Fruit fly (Drosophila melanogaster) whole organism, embryonic: Measurements from ENCODE around the gene CG5793.
A peak's percentile ranks its signal among the peaks of the same experiment; 100 is the strongest.

Source experiments
- ATbp ChIP-seq: fragments of 200-800 bp; sonication (Bioruptor generic); optimal IDR thresholded peaks from 2 replicates; lab custom pipeline; 2017; ENCODE audit warnings: missing biosample characterization, mild to moderate bottlenecking, missing genetic modification characterization, missing genetic modification reagents
- BEAF-32 ChIP-seq: fragments of 200-800 bp; sonication (Bioruptor generic); optimal IDR thresholded peaks from 3 replicates; lab custom pipeline; 2017; ENCODE audit warnings: missing biosample characterization, missing genetic modification characterization, mild to moderate bottlenecking, moderate library complexity, missing genetic modification reagents
- Bgb ChIP-seq: fragments of 200-800 bp; sonication (Bioruptor generic); IDR thresholded peaks from 2 replicates; pipeline ENCODE4 v1.3.6; 2022; ENCODE audit warnings: missing biosample characterization, missing genetic modification characterization; ENCODE audit not compliant: partially characterized antibody
- CG10209 ChIP-seq: fragments of 200-800 bp; sonication (Bioruptor generic); optimal IDR thresholded peaks from 3 replicates; lab custom pipeline; 2017; ENCODE audit warnings: missing biosample characterization, mild to moderate bottlenecking, missing genetic modification characterization, missing genetic modification reagents
- CG10565 ChIP-seq: fragments of 200-800 bp; sonication (Bioruptor generic); optimal IDR thresholded peaks from 3 replicates; lab custom pipeline; 2016; ENCODE audit warnings: missing biosample characterization, mild to moderate bottlenecking, missing genetic modification characterization
- CG12391 ChIP-seq: fragments of 200-800 bp; sonication (Bioruptor generic); optimal IDR thresholded peaks from 3 replicates; lab custom pipeline; 2018; ENCODE audit warnings: missing biosample characterization, mild to moderate bottlenecking, missing genetic modification characterization, moderate library complexity
- CG12942 ChIP-seq: fragments of 200-800 bp; sonication (Bioruptor generic); optimal IDR thresholded peaks from 3 replicates; lab custom pipeline; 2016; ENCODE audit warnings: missing biosample characterization, missing genetic modification characterization
- CG13894 ChIP-seq: fragments of 200-800 bp; sonication (Bioruptor generic); optimal IDR thresholded peaks from 3 replicates; lab custom pipeline; 2018; ENCODE audit warnings: missing biosample characterization, mild to moderate bottlenecking, missing genetic modification characterization, moderate library complexity
- CG15269 ChIP-seq: fragments of 200-800 bp; sonication (Bioruptor generic); optimal IDR thresholded peaks from 2 replicates; lab custom pipeline; 2018; ENCODE audit warnings: missing biosample characterization, mild to moderate bottlenecking, missing genetic modification characterization, moderate library complexity
- CG1603 ChIP-seq: fragments of 200-800 bp; sonication (Bioruptor generic); optimal IDR thresholded peaks from 2 replicates; lab custom pipeline; 2019; ENCODE audit warnings: missing biosample characterization, mild to moderate bottlenecking, missing genetic modification characterization, moderate library complexity
- CG17186 ChIP-seq: fragments of 200-800 bp; sonication (Bioruptor generic); optimal IDR thresholded peaks from 3 replicates; lab custom pipeline; 2017; ENCODE audit warnings: missing biosample characterization, missing genetic modification reagents, missing genetic modification characterization
- CG2120 ChIP-seq: fragments of 200-800 bp; sonication (Bioruptor generic); optimal IDR thresholded peaks from 3 replicates; lab custom pipeline; 2016; ENCODE audit warnings: missing biosample characterization, missing genetic modification characterization
- CG2199 ChIP-seq: fragments of 200-800 bp; sonication (Bioruptor generic); IDR thresholded peaks from 3 replicates; pipeline ENCODE4 v1.3.6; 2022; ENCODE audit warnings: missing biosample characterization, missing genetic modification characterization
- CG33557 ChIP-seq: fragments of 200-800 bp; sonication (Bioruptor generic); optimal IDR thresholded peaks from 2 replicates; lab custom pipeline; 2019; ENCODE audit warnings: missing biosample characterization, mild to moderate bottlenecking, missing genetic modification characterization, moderate library complexity
- CG4424 ChIP-seq: fragments of 200-800 bp; sonication (Bioruptor generic); optimal IDR thresholded peaks from 3 replicates; lab custom pipeline; 2016; ENCODE audit warnings: missing biosample characterization, missing genetic modification characterization
- CG6765 ChIP-seq: fragments of 200-800 bp; sonication (Bioruptor generic); optimal IDR thresholded peaks from 3 replicates; lab custom pipeline; 2017; ENCODE audit warnings: missing biosample characterization, mild to moderate bottlenecking, missing genetic modification characterization
- CG7271 ChIP-seq: fragments of 200-800 bp; sonication (Bioruptor generic); optimal IDR thresholded peaks from 2 replicates; lab custom pipeline; 2018; ENCODE audit warnings: missing biosample characterization, mild to moderate bottlenecking, missing genetic modification characterization, moderate library complexity
- CG7357 ChIP-seq: fragments of 200-800 bp; sonication (Bioruptor generic); IDR thresholded peaks from 3 replicates; pipeline ENCODE4 v1.3.6; 2022; ENCODE audit warnings: missing biosample characterization, missing genetic modification characterization
- CG7372 ChIP-seq: fragments of 200-800 bp; sonication (Bioruptor generic); IDR thresholded peaks from 2 replicates; pipeline ENCODE4 v1.3.6; 2022; ENCODE audit warnings: missing biosample characterization, missing genetic modification characterization
- CG8944 ChIP-seq: fragments of 200-800 bp; sonication (Bioruptor generic); optimal IDR thresholded peaks from 3 replicates; lab custom pipeline; 2016; ENCODE audit warnings: missing biosample characterization, missing genetic modification characterization
- CG9215 ChIP-seq: fragments of 200-800 bp; sonication (Bioruptor generic); IDR thresholded peaks from 2 replicates; pipeline ENCODE4 v1.3.6; 2022; ENCODE audit warnings: missing biosample characterization, missing genetic modification characterization
- CG9817 ChIP-seq: fragments of 200-800 bp; sonication (Bioruptor generic); optimal IDR thresholded peaks from 2 replicates; lab custom pipeline; 2018; ENCODE audit warnings: missing biosample characterization, mild to moderate bottlenecking, missing genetic modification characterization, moderate library complexity
- CTCF ChIP-seq: fragments of 200-800 bp; sonication (Bioruptor generic); optimal IDR thresholded peaks from 2 replicates; lab custom pipeline; 2017; ENCODE audit warnings: missing biosample characterization, mild to moderate bottlenecking, missing genetic modification characterization, moderate library complexity
- Dll ChIP-seq: fragments of 200-800 bp; sonication (Bioruptor generic); IDR thresholded peaks from 4 replicates; pipeline ENCODE4 v1.3.6; 2022; ENCODE audit warnings: missing biosample characterization, missing genetic modification characterization; ENCODE audit not compliant: partially characterized antibody
- H2.0 ChIP-seq: fragments of 200-800 bp; sonication (Bioruptor generic); IDR thresholded peaks from 2 replicates; pipeline ENCODE4 v1.3.6; 2022; ENCODE audit warnings: missing biosample characterization, missing genetic modification characterization
- HLH54F ChIP-seq: fragments of 200-800 bp; sonication (Bioruptor generic); optimal IDR thresholded peaks from 3 replicates; lab custom pipeline; 2016; ENCODE audit warnings: missing biosample characterization, missing genetic modification characterization
- Hr51 ChIP-seq, 2 experiments: fragments of 200-800 bp; sonication (Bioruptor generic); optimal IDR thresholded peaks; 2 replicates in 1 of 2; 3 replicates in 1 of 2; lab custom pipeline; 2016 to 2018; ENCODE audit warnings: missing biosample characterization in 2 of 2, missing genetic modification characterization in 2 of 2, mild to moderate bottlenecking in 1 of 2, moderate library complexity in 1 of 2
- Hsf ChIP-seq: fragments of 200-800 bp; sonication (Bioruptor generic); optimal IDR thresholded peaks from 3 replicates; lab custom pipeline; 2016; ENCODE audit warnings: missing biosample characterization, missing genetic modification characterization
- Lim3 ChIP-seq: fragments of 200-800 bp; sonication (Bioruptor generic); IDR thresholded peaks from 2 replicates; pipeline ENCODE4 v1.3.6; 2022; ENCODE audit warnings: missing biosample characterization, missing genetic modification characterization
- Med ChIP-seq: fragments of 200-800 bp; sonication (Bioruptor generic); peaks from one replicate; lab custom pipeline; 2016; ENCODE audit warnings: missing biosample characterization, missing genetic modification characterization, mild to moderate bottlenecking, inconsistent platforms, moderate library complexity
- Opbp ChIP-seq: fragments of 200-800 bp; sonication (Bioruptor generic); IDR thresholded peaks from 3 replicates; pipeline ENCODE4 v1.3.6; 2022; ENCODE audit warnings: missing biosample characterization, missing genetic modification characterization; ENCODE audit not compliant: partially characterized antibody
- Poxn ChIP-seq: fragments of 200-800 bp; sonication (Bioruptor generic); IDR thresholded peaks from 2 replicates; pipeline ENCODE4 v1.3.6; 2022; ENCODE audit warnings: missing biosample characterization, missing genetic modification characterization
- Sox100B ChIP-seq: fragments of 200-800 bp; sonication (Bioruptor generic); optimal IDR thresholded peaks from 3 replicates; lab custom pipeline; 2018; ENCODE audit warnings: missing biosample characterization, mild to moderate bottlenecking, missing genetic modification characterization
- Sox102F ChIP-seq: fragments of 200-800 bp; sonication (Bioruptor generic); optimal IDR thresholded peaks from 2 replicates; lab custom pipeline; 2018; ENCODE audit warnings: missing biosample characterization, mild to moderate bottlenecking, missing genetic modification characterization, moderate library complexity
- Sry-δ ChIP-seq: fragments of 200-800 bp; sonication (Bioruptor generic); optimal IDR thresholded peaks from 2 replicates; lab custom pipeline; 2016; ENCODE audit warnings: missing biosample characterization, missing genetic modification characterization
- Stat92E ChIP-seq, 3 experiments: fragments of >200 bp in 2 of 3; fragments of 200-800 bp in 1 of 3; sonication (Bioruptor generic) in 1 of 3; optimal IDR thresholded peaks; 2 replicates each; lab custom pipeline; 2017 to 2019; ENCODE audit warnings: missing biosample characterization in 3 of 3, missing genetic modification characterization in 3 of 3, mild to moderate bottlenecking in 1 of 3, moderate library complexity in 1 of 3
- TFAM ChIP-seq: fragments of 200-800 bp; sonication (Bioruptor generic); optimal IDR thresholded peaks from 2 replicates; lab custom pipeline; 2017; ENCODE audit warnings: missing biosample characterization, missing genetic modification characterization, inconsistent platforms
- Trl ChIP-seq, 3 experiments: fragments of >200 bp in 2 of 3; fragments of 200-800 bp in 1 of 3; sonication (Bioruptor generic) in 1 of 3; optimal IDR thresholded peaks; 2 replicates in 1 of 3; 3 replicates in 2 of 3; lab custom pipeline; 2016 to 2017; ENCODE audit warnings: missing biosample characterization in 1 of 3, missing genetic modification characterization in 1 of 3
- Usf ChIP-seq: fragments of 200-800 bp; sonication (Bioruptor generic); optimal IDR thresholded peaks from 2 replicates; lab custom pipeline; 2017; ENCODE audit warnings: missing genotype, missing biosample characterization, missing genetic modification characterization
- Vsx1 ChIP-seq: fragments of 200-800 bp; sonication (Bioruptor generic); optimal IDR thresholded peaks from 2 replicates; lab custom pipeline; 2017; ENCODE audit warnings: missing biosample characterization, mild to moderate bottlenecking, missing genetic modification characterization, missing genetic modification reagents
- bsh ChIP-seq, 2 experiments: fragments of 200-800 bp; sonication (Bioruptor generic); optimal IDR thresholded peaks; 2 replicates each; lab custom pipeline; 2017 to 2018; ENCODE audit warnings: mild to moderate bottlenecking in 2 of 2, missing biosample characterization in 2 of 2, missing genetic modification characterization in 2 of 2, moderate library complexity in 1 of 2
- caup ChIP-seq: fragments of 200-800 bp; sonication (Bioruptor generic); optimal IDR thresholded peaks from 3 replicates; lab custom pipeline; 2017; ENCODE audit warnings: missing biosample characterization, mild to moderate bottlenecking, missing genetic modification characterization, moderate library complexity; ENCODE audit not compliant: severe bottlenecking
- chif ChIP-seq, 2 experiments: fragments of 200-800 bp; sonication (Bioruptor generic); optimal IDR thresholded peaks; 3 replicates each; lab custom pipeline; 2016; ENCODE audit warnings: missing biosample characterization in 2 of 2, missing genetic modification characterization in 2 of 2
- h ChIP-seq: fragments of >200 bp; optimal IDR thresholded peaks from 2 replicates; lab custom pipeline; 2017
- jumu ChIP-seq: fragments of 200-800 bp; sonication (Bioruptor generic); optimal IDR thresholded peaks from 3 replicates; lab custom pipeline; 2016; ENCODE audit warnings: missing biosample characterization, missing genetic modification characterization
- luna ChIP-seq: fragments of 200-800 bp; sonication (Bioruptor generic); optimal IDR thresholded peaks from 2 replicates; lab custom pipeline; 2016; ENCODE audit warnings: missing biosample characterization, missing genetic modification characterization
- p53 ChIP-seq: fragments of 200-800 bp; sonication (Bioruptor generic); optimal IDR thresholded peaks from 2 replicates; lab custom pipeline; 2016; ENCODE audit warnings: missing biosample characterization, missing genetic modification characterization
- slou ChIP-seq: fragments of 200-800 bp; sonication (Bioruptor generic); optimal IDR thresholded peaks from 3 replicates; lab custom pipeline; 2016; ENCODE audit warnings: missing biosample characterization, missing genetic modification characterization
- tll ChIP-seq, 2 experiments: fragments of 200-800 bp in 1 of 2; fragments of >200 bp in 1 of 2; sonication (Bioruptor generic) in 1 of 2; optimal IDR thresholded peaks; 2 replicates each; lab custom pipeline; 2017 to 2019; ENCODE audit warnings: missing biosample characterization in 2 of 2, missing genetic modification characterization in 2 of 2, mild to moderate bottlenecking in 1 of 2, moderate library complexity in 1 of 2
- zen2 ChIP-seq: fragments of 200-800 bp; sonication (Bioruptor generic); IDR thresholded peaks from 3 replicates; pipeline ENCODE4 v1.3.6; 2022; ENCODE audit warnings: missing biosample characterization, missing genetic modification characterization; ENCODE audit not compliant: partially characterized antibody

Gene CG5793

DNA sequence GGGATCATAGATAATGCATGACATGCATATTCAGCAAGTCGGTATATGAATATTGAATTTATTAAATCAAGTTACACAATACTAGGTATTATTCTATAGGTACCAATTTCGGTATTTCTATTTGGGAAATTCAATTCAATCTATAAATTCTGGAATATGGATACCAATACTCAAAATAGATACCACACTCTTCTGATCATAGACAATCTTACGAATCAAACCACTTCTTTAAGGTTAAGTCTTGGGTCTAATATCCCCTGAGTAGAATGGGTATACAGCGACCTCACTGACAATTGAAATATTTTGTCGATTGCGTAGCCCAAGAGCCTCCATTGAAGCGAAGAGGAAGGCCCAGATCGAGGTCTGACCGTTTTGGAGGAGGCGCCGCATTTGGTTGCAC lies 34.5 kb upstream of the CG5793 start (continued):
- TF ChIP-seq bsh (GFP tag; optimal IDR thresholded peaks at IDR 0.05; lab: Kevin White, UChicago) (peak in 1 of 2 experiments; percentile 29), CG15269 (tag; lab: Kevin White, UChicago) (peak; percentile 5), CG9215 (GFP tag; lab: Robert Waterston, UW) (no peak), Sox100B (GFP tag; lab: Kevin White, UChicago) (no peak), CG7372 (no peak), CG10209 (no peak), CG6765 (GFP tag; lab: Kevin White, UChicago) (no peak), CG1603 (tag; lab: Kevin White, UChicago) (peak; percentile 35), Opbp (GFP tag; lab: Robert Waterston, UW) (no peak), CG2120 (GFP tag; lab: Kevin White, UChicago) (peak; percentile 18), tll (GFP tag; optimal IDR thresholded peaks at IDR 0.05; lab: Kevin White, UChicago) (no peak), Hr51 (GFP tag; optimal IDR thresholded peaks at IDR 0.05; lab: Kevin White, UChicago) (peak in 1 of 2 experiments; percentile 39), h (no peak), Usf (no peak), Poxn (GFP tag; lab: Robert Waterston, UW) (no peak), Bgb (no peak), CG13894 (tag; lab: Kevin White, UChicago) (no peak), CG7271 (no peak), zen2 (GFP tag; lab: Robert Waterston, UW) (no peak), Sry-δ (GFP tag; lab: Kevin White, UChicago) (no peak), luna (GFP tag; lab: Kevin White, UChicago) (no peak), chif (GFP tag; optimal IDR thresholded peaks at IDR 0.05; lab: Kevin White, UChicago) (peak in 1 of 2 experiments; percentile 5), Vsx1 (GFP tag; lab: Kevin White, UChicago) (no peak), CG2199 (no peak), Lim3 (no peak), CG8944 (no peak), slou (no peak), H2.0 (no peak), Hsf (GFP tag; lab: Kevin White, UChicago) (peak; percentile 4), CG9817 (no peak), CTCF (GFP tag; lab: Kevin White, UChicago) (no peak), CG12942 (peak; percentile 10), p53 (GFP tag; lab: Kevin White, UChicago) (no peak), Stat92E (GFP tag; optimal IDR thresholded peaks at IDR 0.05; lab: Kevin White, UChicago) (no peak), CG4424 (no peak), CG12391 (tag; lab: Kevin White, UChicago) (peak; percentile 11), CG10565 (GFP tag; lab: Kevin White, UChicago) (no peak), Trl (optimal IDR thresholded peaks at IDR 0.05; lab: Kevin White, UChicago) (no peak), Trl (GFP tag; optimal IDR thresholded peaks at IDR 0.05; lab: Kevin White, UChicago) (no peak), jumu (GFP tag; lab: Kevin White, UChicago) (no peak), CG7357 (GFP tag; lab: Robert Waterston, UW) (no peak), BEAF-32 (GFP tag; lab: Kevin White, UChicago) (no peak), HLH54F (no peak), caup (GFP tag; lab: Kevin White, UChicago) (no peak), Med (no peak), Dll (GFP tag; lab: Robert Waterston, UW) (no peak), Sox102F (GFP tag; lab: Kevin White, UChicago) (peak; percentile 56), CG33557 (GFP tag; lab: Kevin White, UChicago) (no peak), TFAM (no peak), CG17186 (GFP tag; lab: Kevin White, UChicago) (no peak), ATbp (GFP tag; lab: Kevin White, UChicago) (no peak)
